Worm (Caenorhabditis elegans) whole organism, mixed stage, embryonic: ENCODE results near the gene F41E7.7.

Experiments used
- M03D4.4 ChIP-seq: sonication (generic microtip); optimal IDR thresholded peaks from 2 replicates; lab custom pipeline; 2017; ENCODE audit warnings: mild to moderate bottlenecking, missing genetic modification characterization, missing compliant biosample characterization
- blmp-1 ChIP-seq: fragments of 150-350 bp; optimal IDR thresholded peaks from 2 replicates; lab custom pipeline; 2014; ENCODE audit warnings: missing biosample characterization, missing genetic modification characterization
- ceh-39 ChIP-seq: fragments of 150-350 bp; optimal IDR thresholded peaks from 2 replicates; lab custom pipeline; 2014; ENCODE audit warnings: missing biosample characterization, missing genetic modification characterization
- ceh-43 ChIP-seq: fragments of 200-800 bp; sonication (Bioruptor generic); optimal IDR thresholded peaks from 2 replicates; lab custom pipeline; 2018; ENCODE audit warnings: mild to moderate bottlenecking, missing genetic modification characterization, moderate library complexity, missing compliant biosample characterization
- ceh-83 ChIP-seq: fragments of 200-800 bp; sonication (Bioruptor generic); optimal IDR thresholded peaks from 2 replicates; lab custom pipeline; 2018; ENCODE audit warnings: mild to moderate bottlenecking, missing genetic modification characterization, missing compliant biosample characterization
- ces-1 ChIP-seq: fragments of 150-350 bp; optimal IDR thresholded peaks from 2 replicates; lab custom pipeline; 2014; ENCODE audit warnings: missing biosample characterization, missing genetic modification reagents, missing genetic modification characterization
- drap-1 ChIP-seq: fragments of 200-800 bp; sonication (Bioruptor generic); optimal IDR thresholded peaks from 3 replicates; lab custom pipeline; 2018; ENCODE audit warnings: mild to moderate bottlenecking, missing genetic modification characterization, missing compliant biosample characterization
- elt-1 ChIP-seq: sonication (generic microtip); optimal IDR thresholded peaks from 2 replicates; lab custom pipeline; 2017; ENCODE audit warnings: missing genetic modification characterization, mild to moderate bottlenecking, missing compliant biosample characterization, antibody characterized with exemption, moderate library complexity, borderline replicate concordance; ENCODE audit not compliant: insufficient read depth
- ham-2 ChIP-seq: fragments of 200-800 bp; sonication (Bioruptor generic); optimal IDR thresholded peaks from 2 replicates; lab custom pipeline; 2018; ENCODE audit warnings: mild to moderate bottlenecking, missing genetic modification characterization, missing compliant biosample characterization
- lin-13 ChIP-seq: fragments of 150-350 bp; optimal IDR thresholded peaks from 2 replicates; lab custom pipeline; 2014; ENCODE audit warnings: missing biosample characterization, missing genetic modification characterization
- lin-32 ChIP-seq: fragments of 200-800 bp; sonication (Bioruptor generic); optimal IDR thresholded peaks from 2 replicates; lab custom pipeline; 2018; ENCODE audit warnings: mild to moderate bottlenecking, missing genetic modification characterization, missing compliant biosample characterization
- lsy-2 ChIP-seq: fragments of 150-350 bp; optimal IDR thresholded peaks from 2 replicates; lab custom pipeline; 2014; ENCODE audit warnings: missing biosample characterization, missing genetic modification characterization
- mab-5 ChIP-seq: fragments of 150-350 bp; optimal IDR thresholded peaks from 2 replicates; lab custom pipeline; 2014; ENCODE audit warnings: missing biosample characterization, missing genetic modification characterization
- mep-1 ChIP-seq: fragments of 150-350 bp; optimal IDR thresholded peaks from 2 replicates; lab custom pipeline; 2017; ENCODE audit warnings: missing biosample characterization, missing genetic modification reagents, missing genetic modification characterization, inconsistent platforms
- mls-2 ChIP-seq: sonication (generic microtip); optimal IDR thresholded peaks from 2 replicates; lab custom pipeline; 2016; ENCODE audit warnings: mild to moderate bottlenecking, missing genetic modification characterization, moderate library complexity, missing compliant biosample characterization
- nhr-2 ChIP-seq: fragments of 150-350 bp; optimal IDR thresholded peaks from 2 replicates; lab custom pipeline; 2014; ENCODE audit warnings: missing biosample characterization, missing genetic modification characterization
- nhr-237 ChIP-seq: fragments of 150-350 bp; optimal IDR thresholded peaks from 2 replicates; lab custom pipeline; 2014; ENCODE audit warnings: missing biosample characterization, missing genetic modification characterization
- nhr-76 ChIP-seq: sonication (generic microtip); optimal IDR thresholded peaks from 2 replicates; lab custom pipeline; 2017; ENCODE audit warnings: missing biosample characterization, missing genetic modification characterization
- sem-2 ChIP-seq: fragments of 200-800 bp; sonication (Bioruptor generic); optimal IDR thresholded peaks from 2 replicates; lab custom pipeline; 2018; ENCODE audit warnings: mild to moderate bottlenecking, missing genetic modification characterization, missing compliant biosample characterization
- snpc-4 ChIP-seq: fragments of 150-350 bp; optimal IDR thresholded peaks from 2 replicates; lab custom pipeline; 2014; ENCODE audit warnings: missing biosample characterization, missing genetic modification characterization
- sptf-1 ChIP-seq: sonication (generic microtip); optimal IDR thresholded peaks from 2 replicates; lab custom pipeline; 2017; ENCODE audit warnings: mild to moderate bottlenecking, missing genetic modification characterization, moderate library complexity, missing compliant biosample characterization
- tbx-8 ChIP-seq: fragments of 200-800 bp; sonication (Bioruptor generic); optimal IDR thresholded peaks from 2 replicates; lab custom pipeline; 2018; ENCODE audit warnings: mild to moderate bottlenecking, missing genetic modification characterization, moderate library complexity, missing compliant biosample characterization
- unc-120 ChIP-seq: sonication (generic microtip); optimal IDR thresholded peaks from 2 replicates; lab custom pipeline; 2017; ENCODE audit warnings: missing genetic modification characterization, missing compliant biosample characterization; ENCODE audit not compliant: poor library complexity, severe bottlenecking
- unc-39 ChIP-seq: fragments of 150-350 bp; optimal IDR thresholded peaks from 2 replicates; lab custom pipeline; 2014; ENCODE audit warnings: missing biosample characterization, missing genetic modification characterization
- unc-62 ChIP-seq: fragments of 150-350 bp; optimal IDR thresholded peaks from 2 replicates; lab custom pipeline; 2014; ENCODE audit warnings: missing biosample characterization, missing genetic modification reagents, missing genetic modification characterization
- ztf-11 ChIP-seq: fragments of 150-350 bp; optimal IDR thresholded peaks from 2 replicates; lab custom pipeline; 2014; ENCODE audit warnings: missing biosample characterization, missing genetic modification characterization

F41E7.7 gene

DNA sequence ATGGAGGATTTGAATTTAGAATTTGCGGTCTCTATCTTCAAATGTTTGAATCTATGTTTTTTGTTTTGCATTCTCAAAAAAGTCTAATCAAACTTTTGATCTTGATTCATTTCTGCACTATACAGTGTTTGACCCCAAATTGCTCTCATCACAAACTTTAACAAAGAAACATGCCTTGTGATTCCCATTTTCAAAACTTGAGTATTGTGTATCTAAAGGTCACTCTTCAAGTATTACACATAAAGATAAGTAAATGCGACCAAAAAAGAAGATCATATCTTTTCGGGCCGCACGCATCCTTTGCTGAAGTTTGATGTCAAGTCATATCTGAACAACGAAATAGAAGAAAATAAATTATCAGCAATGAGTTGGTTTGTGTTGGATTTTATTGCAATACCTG is 5.7 kb upstream of the F41E7.7 start:
- no peak for TF ChIP-seq blmp-1 (tag; lab: Kevin White, UChicago)
- no peak for TF ChIP-seq drap-1 (GFP tag; lab: Kevin White, UChicago)
- no peak for TF ChIP-seq mep-1 (tag; lab: Kevin White, UChicago)
- TF ChIP-seq ceh-39 (tag; lab: Kevin White, UChicago): no peak
- TF ChIP-seq sem-2: no peak
- no peak for TF ChIP-seq M03D4.4 (tag; lab: Kevin White, UChicago)
- no peak for TF ChIP-seq unc-39 (tag; lab: Kevin White, UChicago)
- no peak for TF ChIP-seq ceh-43 (GFP tag; lab: Kevin White, UChicago)
- TF ChIP-seq lin-13 (tag; lab: Kevin White, UChicago): no peak
- no peak for TF ChIP-seq unc-62 (GFP tag; lab: Kevin White, UChicago)
- TF ChIP-seq unc-120 (tag; lab: Kevin White, UChicago): no peak

- TF ChIP-seq sptf-1 (tag; lab: Kevin White, UChicago): no peak
- TF ChIP-seq mep-1 (tag; lab: Kevin White, UChicago): no peak
- no peak for TF ChIP-seq snpc-4 (tag; lab: Kevin White, UChicago)
- TF ChIP-seq mab-5 (tag; lab: Kevin White, UChicago): no peak
- no peak for TF ChIP-seq M03D4.4 (tag; lab: Kevin White, UChicago)
- no peak for TF ChIP-seq nhr-237 (tag; lab: Kevin White, UChicago)
These were observed 5.2 kb upstream of the F41E7.7 start, which contains the start of gene fip-5 for ce11 chrX:10302430-10302829. TSS of gene fip-5 (plus strand) at chrX:10302741.

- peak; percentile 8 for TF ChIP-seq unc-62 (GFP tag; lab: Kevin White, UChicago)
- TF ChIP-seq elt-1 (tag; lab: Kevin White, UChicago): peak; percentile 57
- TF ChIP-seq tbx-8 (GFP tag; lab: Kevin White, UChicago): no peak
- TF ChIP-seq, all 35 proteins: peak for 2
These were observed 3.4 kb upstream of the F41E7.7 start, which contains the start of gene fipr-21 for ce11 chrX:10304178-10304577. TSS of gene fipr-21 (plus strand) at chrX:10304529.

- no peak for TF ChIP-seq M03D4.4 (tag; lab: Kevin White, UChicago)
- TF ChIP-seq drap-1 (GFP tag; lab: Kevin White, UChicago): no peak
- no peak for TF ChIP-seq sem-2
- TF ChIP-seq unc-120 (tag; lab: Kevin White, UChicago): no peak
- TF ChIP-seq mep-1 (tag; lab: Kevin White, UChicago): no peak
- no peak for TF ChIP-seq unc-62 (GFP tag; lab: Kevin White, UChicago)
These were observed 1.3 kb upstream of the F41E7.7 start, which contains the start of gene cnc-8 for ce11 chrX:10306289-10306688. TSS of gene cnc-8 (plus strand) at chrX:10306595.

DNA sequence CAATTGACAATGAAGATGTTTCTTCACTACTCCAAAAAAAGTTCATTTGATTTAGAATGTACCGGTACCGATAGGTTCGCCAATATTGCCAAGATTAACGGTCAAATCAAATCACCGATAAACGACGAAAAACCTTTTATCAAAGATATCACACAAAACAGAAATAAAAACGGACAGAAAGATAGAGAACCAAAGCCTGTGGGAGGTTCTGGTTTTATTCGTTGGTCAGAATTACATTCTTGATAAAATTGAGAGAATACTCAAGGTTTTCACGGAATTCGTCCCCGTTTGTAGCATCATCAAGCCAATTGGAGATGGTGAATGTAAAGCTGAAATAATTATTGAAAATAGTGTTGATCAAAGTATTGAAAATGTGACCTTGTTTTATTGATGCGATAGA is 672 bp upstream of the F41E7.7 start:
- TF ChIP-seq mab-5 (tag; lab: Kevin White, UChicago): no peak

- no peak for TF ChIP-seq ceh-83
These were observed 2.8 kb downstream of the F41E7.7 start, which contains the start of gene F41E7.6 for ce11 chrX:10310366-10310765. TSS of gene F41E7.6 (minus strand) at chrX:10310466.

DNA sequence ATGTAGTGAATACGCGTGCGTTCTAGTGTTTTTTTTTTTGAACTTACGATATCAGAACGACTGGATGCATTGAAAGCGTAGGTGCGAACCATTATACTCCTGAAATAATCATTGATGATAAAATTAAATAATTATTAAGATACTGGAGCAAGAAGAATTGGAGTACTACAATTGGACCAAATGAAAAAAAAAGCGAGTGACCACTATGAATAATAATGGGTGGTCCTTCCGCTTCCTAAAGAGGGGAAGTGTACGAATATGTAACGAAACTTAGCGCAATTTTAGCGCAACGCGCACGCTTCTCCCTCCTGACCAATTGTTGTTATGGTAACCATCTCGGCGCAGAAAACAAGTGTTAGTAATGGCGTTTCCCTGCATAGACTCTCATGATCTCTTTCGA is 8.3 kb downstream of the F41E7.7 start, which contains the start of gene F41E7.9:
TSS of gene F41E7.9 (minus strand) at position 101 of the 400 bp plus-strand sequence.
- TF ChIP-seq mab-5 (tag; lab: Kevin White, UChicago) (no peak), ceh-43 (GFP tag; lab: Kevin White, UChicago) (no peak), blmp-1 (tag; lab: Kevin White, UChicago) (no peak), lsy-2 (tag; lab: Kevin White, UChicago) (no peak), nhr-2 (tag; lab: Kevin White, UChicago) (no peak), ceh-39 (tag; lab: Kevin White, UChicago) (no peak), mls-2 (tag; lab: Kevin White, UChicago) (no peak), unc-120 (tag; lab: Kevin White, UChicago) (no peak), M03D4.4 (tag; lab: Kevin White, UChicago) (no peak), unc-62 (GFP tag; lab: Kevin White, UChicago) (no peak), snpc-4 (tag; lab: Kevin White, UChicago) (no peak), lin-13 (tag; lab: Kevin White, UChicago) (no peak), unc-39 (tag; lab: Kevin White, UChicago) (no peak), ham-2 (GFP tag; lab: Kevin White, UChicago) (no peak), ces-1 (GFP tag; lab: Kevin White, UChicago) (no peak), ztf-11 (no peak), lin-32 (GFP tag; lab: Kevin White, UChicago) (no peak), nhr-76 (no peak), sptf-1 (tag; lab: Kevin White, UChicago) (no peak)
- TF ChIP-seq, all 35 proteins: peak for 0
